Fruit fly (Drosophila melanogaster) whole organism, embryonic: Measurements from ENCODE around the gene CG11294.
A peak's percentile ranks its signal among the peaks of the same experiment; 100 is the strongest.

ENCODE experiments used
- Ada2b ChIP-seq: fragments of 200-800 bp; sonication (Bioruptor generic); IDR thresholded peaks from 2 replicates; pipeline ENCODE4 v1.3.6; 2022; ENCODE audit warnings: missing biosample characterization, missing genetic modification characterization
- Atf6 ChIP-seq: fragments of 200-800 bp; sonication (Bioruptor generic); IDR thresholded peaks from 2 replicates; pipeline ENCODE4 v1.3.6; 2022; ENCODE audit warnings: missing biosample characterization, missing genetic modification characterization
- CG11398 ChIP-seq: fragments of 200-800 bp; sonication (Bioruptor generic); optimal IDR thresholded peaks from 2 replicates; lab custom pipeline; 2016; ENCODE audit warnings: missing biosample characterization, missing genetic modification characterization
- CG17328 ChIP-seq: fragments of 200-800 bp; sonication (Bioruptor generic); IDR thresholded peaks from 2 replicates; pipeline ENCODE4 v1.3.6; 2022; ENCODE audit warnings: missing biosample characterization, missing genetic modification characterization
- CG31441 ChIP-seq: fragments of 200-800 bp; sonication (Bioruptor generic); IDR thresholded peaks from 2 replicates; pipeline ENCODE4 v1.3.6; 2022; ENCODE audit warnings: missing biosample characterization, missing genetic modification characterization
- CG3163 ChIP-seq: fragments of 200-800 bp; sonication (Bioruptor generic); optimal IDR thresholded peaks from 3 replicates; lab custom pipeline; 2016; ENCODE audit warnings: missing biosample characterization, missing genetic modification characterization
- CG32772 ChIP-seq: fragments of 200-800 bp; sonication (Bioruptor generic); IDR thresholded peaks from 2 replicates; pipeline ENCODE4 v1.3.6; 2022; ENCODE audit warnings: missing biosample characterization, missing genetic modification characterization
- CG4360 ChIP-seq: fragments of 200-800 bp; sonication (Bioruptor generic); IDR thresholded peaks from 2 replicates; pipeline ENCODE4 v1.3.6; 2022; ENCODE audit warnings: missing biosample characterization, missing genetic modification characterization
- CG6254 ChIP-seq: fragments of 200-800 bp; sonication (Bioruptor generic); optimal IDR thresholded peaks from 3 replicates; lab custom pipeline; 2017; ENCODE audit warnings: mild to moderate bottlenecking, missing biosample characterization, missing genetic modification reagents, missing genetic modification characterization
- CG7556 ChIP-seq: fragments of 200-800 bp; sonication (Bioruptor generic); optimal IDR thresholded peaks from 2 replicates; lab custom pipeline; 2017; ENCODE audit warnings: missing biosample characterization, mild to moderate bottlenecking, missing genetic modification characterization
- CG7987 ChIP-seq: fragments of 200-800 bp; sonication (Bioruptor generic); optimal IDR thresholded peaks from 2 replicates; lab custom pipeline; 2018; ENCODE audit warnings: missing biosample characterization, mild to moderate bottlenecking, missing genetic modification characterization, moderate library complexity
- CG8290 ChIP-seq, 3 experiments: fragments of 200-800 bp; sonication (Bioruptor generic); optimal IDR thresholded peaks; 2 replicates each; lab custom pipeline; 2016 to 2019; ENCODE audit warnings: missing biosample characterization in 3 of 3, missing genetic modification characterization in 3 of 3, mild to moderate bottlenecking in 2 of 3, moderate library complexity in 1 of 3
- CG8478 ChIP-seq: fragments of >200 bp; optimal IDR thresholded peaks from 2 replicates; lab custom pipeline; 2018
- D19B ChIP-seq: fragments of 200-800 bp; sonication (Bioruptor generic); optimal IDR thresholded peaks from 2 replicates; lab custom pipeline; 2017; ENCODE audit warnings: missing biosample characterization, mild to moderate bottlenecking, missing genetic modification characterization
- Doc3 ChIP-seq: fragments of 200-800 bp; sonication (Bioruptor generic); IDR thresholded peaks from 3 replicates; pipeline ENCODE4 v1.3.6; 2022; ENCODE audit warnings: missing biosample characterization, missing genetic modification characterization; ENCODE audit not compliant: partially characterized antibody
- Dref ChIP-seq: fragments of 200-800 bp; sonication (Bioruptor generic); IDR thresholded peaks from 2 replicates; pipeline ENCODE4 v1.3.6; 2022; ENCODE audit warnings: missing biosample characterization, missing genetic modification characterization
- Drgx ChIP-seq: fragments of 200-800 bp; sonication (Bioruptor generic); IDR thresholded peaks from 2 replicates; pipeline ENCODE4 v1.3.6; 2022; ENCODE audit warnings: missing biosample characterization, missing genetic modification characterization
- Fer1 ChIP-seq: fragments of 200-800 bp; sonication (Bioruptor generic); optimal IDR thresholded peaks from 2 replicates; lab custom pipeline; 2017; ENCODE audit warnings: missing biosample characterization, mild to moderate bottlenecking, missing genetic modification characterization
- Fer3 ChIP-seq: fragments of 200-800 bp; sonication (Bioruptor generic); optimal IDR thresholded peaks from 2 replicates; lab custom pipeline; 2018; ENCODE audit warnings: missing biosample characterization, mild to moderate bottlenecking, missing genetic modification characterization, moderate library complexity
- HmgZ ChIP-seq: fragments of 200-800 bp; sonication (Bioruptor generic); optimal IDR thresholded peaks from 2 replicates; lab custom pipeline; 2018; ENCODE audit warnings: missing biosample characterization, mild to moderate bottlenecking, missing genetic modification characterization
- Sox100B ChIP-seq: fragments of 200-800 bp; sonication (Bioruptor generic); optimal IDR thresholded peaks from 3 replicates; lab custom pipeline; 2018; ENCODE audit warnings: missing biosample characterization, mild to moderate bottlenecking, missing genetic modification characterization
- cg ChIP-seq: fragments of 200-800 bp; sonication (Bioruptor generic); optimal IDR thresholded peaks from 3 replicates; lab custom pipeline; 2019; ENCODE audit warnings: missing biosample characterization, mild to moderate bottlenecking, missing genetic modification characterization, moderate library complexity
- chinmo ChIP-seq: fragments of 200-800 bp; sonication (Bioruptor generic); IDR thresholded peaks from 4 replicates; pipeline ENCODE4 v1.3.6; 2022; ENCODE audit warnings: missing biosample characterization, missing genetic modification characterization; ENCODE audit not compliant: partially characterized antibody
- croc ChIP-seq: fragments of 200-800 bp; sonication (Bioruptor generic); conservative IDR thresholded peaks from 3 replicates; pipeline ENCODE4 v1.3.6; 2022; ENCODE audit warnings: missing biosample characterization, missing genetic modification characterization
- crol ChIP-seq: fragments of 200-800 bp; sonication (Bioruptor generic); IDR thresholded peaks from 2 replicates; pipeline ENCODE4 v1.3.6; 2022; ENCODE audit warnings: missing biosample characterization, missing genetic modification characterization
- crp ChIP-seq, 2 experiments: fragments of 200-800 bp; sonication (Bioruptor generic); optimal IDR thresholded peaks; 2 replicates in 1 of 2; 3 replicates in 1 of 2; lab custom pipeline; 2017; ENCODE audit warnings: missing biosample characterization in 2 of 2, missing genetic modification characterization in 2 of 2, mild to moderate bottlenecking in 1 of 2, moderate library complexity in 1 of 2
- cwo ChIP-seq: fragments of 200-800 bp; sonication (Bioruptor generic); optimal IDR thresholded peaks from 3 replicates; lab custom pipeline; 2017; ENCODE audit warnings: missing biosample characterization, missing genetic modification characterization, mild to moderate bottlenecking, moderate library complexity, missing genetic modification reagents
- da ChIP-seq: fragments of 200-800 bp; sonication (Bioruptor generic); optimal IDR thresholded peaks from 2 replicates; lab custom pipeline; 2016; ENCODE audit warnings: missing biosample characterization, missing genetic modification characterization
- eve ChIP-seq, 2 experiments: fragments of >200 bp; optimal IDR thresholded peaks; 2 replicates each; lab custom pipeline; 2017; ENCODE audit warnings: missing biosample characterization in 2 of 2, missing genetic modification characterization in 2 of 2
- fd102C ChIP-seq: fragments of 200-800 bp; sonication (Bioruptor generic); optimal IDR thresholded peaks from 2 replicates; lab custom pipeline; 2018; ENCODE audit warnings: missing biosample characterization, mild to moderate bottlenecking, missing genetic modification characterization, moderate library complexity
- ftz-f1 ChIP-seq: fragments of 200-800 bp; sonication (Bioruptor generic); optimal IDR thresholded peaks from 2 replicates; lab custom pipeline; 2016; ENCODE audit warnings: missing biosample characterization, missing genetic modification characterization
- gsb ChIP-seq: fragments of 200-800 bp; sonication (Bioruptor generic); IDR thresholded peaks from 2 replicates; pipeline ENCODE4 v1.3.6; 2022; ENCODE audit warnings: missing biosample characterization, missing genetic modification characterization
- hb ChIP-seq: fragments of 200-800 bp; sonication (Bioruptor generic); IDR thresholded peaks from 3 replicates; pipeline ENCODE4 v1.3.6; 2022; ENCODE audit warnings: missing biosample characterization, missing genetic modification characterization; ENCODE audit not compliant: partially characterized antibody
- lilli ChIP-seq: fragments of 200-800 bp; sonication (Bioruptor generic); optimal IDR thresholded peaks from 3 replicates; lab custom pipeline; 2016; ENCODE audit warnings: missing biosample characterization, missing genetic modification characterization
- nom ChIP-seq: fragments of 200-800 bp; sonication (Bioruptor generic); optimal IDR thresholded peaks from 2 replicates; lab custom pipeline; 2017; ENCODE audit warnings: missing biosample characterization, missing genetic modification characterization, mild to moderate bottlenecking, moderate library complexity, missing genetic modification reagents
- oc ChIP-seq: fragments of 200-800 bp; sonication (Bioruptor generic); optimal IDR thresholded peaks from 2 replicates; lab custom pipeline; 2018; ENCODE audit warnings: missing biosample characterization, mild to moderate bottlenecking, missing genetic modification characterization, moderate library complexity
- pan ChIP-seq, 4 experiments: fragments of >200 bp in 3 of 4; fragments of 200-800 bp in 1 of 4; sonication (Bioruptor generic) in 1 of 4; optimal IDR thresholded peaks in 3 of 4; IDR thresholded peaks in 1 of 4; 2 replicates each; pipeline versions ENCODE4 v1.3.6 to Lab custom; 2017 to 2022; ENCODE audit warnings: missing biosample characterization in 2 of 4, missing genetic modification characterization in 2 of 4, mixed read lengths in 1 of 4
- phol ChIP-seq: fragments of 200-800 bp; sonication (Bioruptor generic); optimal IDR thresholded peaks from 3 replicates; lab custom pipeline; 2018; ENCODE audit warnings: missing biosample characterization, mild to moderate bottlenecking, missing genetic modification characterization, moderate library complexity
- pros ChIP-seq: fragments of 200-800 bp; sonication (Bioruptor generic); optimal IDR thresholded peaks from 3 replicates; lab custom pipeline; 2019; ENCODE audit warnings: missing biosample characterization, mild to moderate bottlenecking, missing genetic modification characterization, moderate library complexity
- pzg ChIP-seq: fragments of 200-800 bp; sonication (Bioruptor generic); optimal IDR thresholded peaks from 3 replicates; lab custom pipeline; 2018; ENCODE audit warnings: missing biosample characterization, mild to moderate bottlenecking, missing genetic modification characterization, moderate library complexity
- ranshi ChIP-seq: fragments of 200-800 bp; sonication (Bioruptor generic); IDR thresholded peaks from 2 replicates; pipeline ENCODE4 v1.3.6; 2022; ENCODE audit warnings: missing biosample characterization, missing genetic modification characterization
- scrt ChIP-seq: fragments of 200-800 bp; sonication (Bioruptor generic); optimal IDR thresholded peaks from 2 replicates; lab custom pipeline; 2018; ENCODE audit warnings: missing biosample characterization, mild to moderate bottlenecking, missing genetic modification characterization, moderate library complexity
- sens ChIP-seq: fragments of 200-800 bp; sonication (Bioruptor generic); peaks from one replicate; lab custom pipeline; 2016; ENCODE audit warnings: missing biosample characterization, missing genetic modification characterization
- sna ChIP-seq: fragments of 200-800 bp; sonication (Bioruptor generic); IDR thresholded peaks from 2 replicates; pipeline ENCODE4 v1.3.6; 2022; ENCODE audit warnings: missing biosample characterization, missing genetic modification characterization; ENCODE audit not compliant: partially characterized antibody
- vvl ChIP-seq: fragments of 200-800 bp; sonication (Bioruptor generic); IDR thresholded peaks from 2 replicates; pipeline ENCODE4 v1.3.6; 2022; ENCODE audit warnings: missing biosample characterization, missing genetic modification characterization
- wek ChIP-seq: fragments of 200-800 bp; sonication (Bioruptor generic); optimal IDR thresholded peaks from 3 replicates; lab custom pipeline; 2018; ENCODE audit warnings: missing biosample characterization, mild to moderate bottlenecking, missing genetic modification characterization, moderate library complexity
- zen2 ChIP-seq: fragments of 200-800 bp; sonication (Bioruptor generic); IDR thresholded peaks from 3 replicates; pipeline ENCODE4 v1.3.6; 2022; ENCODE audit warnings: missing biosample characterization, missing genetic modification characterization; ENCODE audit not compliant: partially characterized antibody

CG11294 gene

dm6 chrX:8681822-8682632 lies 11.4 kb downstream of the CG11294 start (continued):
- peak; percentile 37 for TF ChIP-seq scrt (GFP tag; lab: Kevin White, UChicago)
- peak; percentile 33 for TF ChIP-seq CG7987 (GFP tag; lab: Kevin White, UChicago)
- 0 out of 2 replicates have a peak, but pooled peaks have one; percentile 20 for TF ChIP-seq Atf6 (GFP tag; lab: Robert Waterston, UW)
- peak; percentile 84 for TF ChIP-seq D19B
- peak; percentile 54; the same call in 1 of the 2 replicates for TF ChIP-seq vvl (GFP tag; lab: Robert Waterston, UW)
- TF ChIP-seq CG8478, result no peak
- TF ChIP-seq croc (GFP tag; lab: Robert Waterston, UW), result no peak
- TF ChIP-seq zen2, result no peak
- no peak for TF ChIP-seq CG8290 (GFP tag; optimal IDR thresholded peaks at IDR 0.05; lab: Kevin White, UChicago)
- TF ChIP-seq CG8290 (tag; optimal IDR thresholded peaks at IDR 0.05; lab: Kevin White, UChicago), result peak in 1 of 2 experiments; percentile 0
- peak; percentile 11; the same call in 1 of the 2 replicates for TF ChIP-seq Ada2b (GFP tag; lab: Robert Waterston, UW)
- no peak for TF ChIP-seq CG17328
- TF ChIP-seq Fer3 (tag; lab: Kevin White, UChicago), result no peak
- peak; percentile 82 for TF ChIP-seq cg (GFP tag; lab: Kevin White, UChicago)
- TF ChIP-seq fd102C (GFP tag; lab: Kevin White, UChicago), result no peak
- TF ChIP-seq CG7556 (GFP tag; lab: Kevin White, UChicago), result no peak
- peak; percentile 35 for TF ChIP-seq ftz-f1
- peak; percentile 30 for TF ChIP-seq oc
- TF ChIP-seq sna (GFP tag; lab: Robert Waterston, UW), result 0 out of 2 replicates have a peak, but pooled peaks have one; percentile 7
- peak; percentile 82 for TF ChIP-seq CG4360 (GFP tag; lab: Robert Waterston, UW)
- peak; percentile 46 for TF ChIP-seq pros (GFP tag; lab: Kevin White, UChicago)
- peak in 1 of 2 experiments; percentile 13 for TF ChIP-seq crp (GFP tag; optimal IDR thresholded peaks at IDR 0.05; lab: Kevin White, UChicago)
- peak; percentile 86 for TF ChIP-seq cwo
- no peak for TF ChIP-seq CG11398
- peak; percentile 50 for TF ChIP-seq sens (GFP tag; lab: Kevin White, UChicago)
- 0 out of 2 replicates have a peak, but pooled peaks have one; percentile 28 for TF ChIP-seq CG32772 (GFP tag; lab: Robert Waterston, UW)
- peak; percentile 60 for TF ChIP-seq CG3163 (GFP tag; lab: Kevin White, UChicago)
- 0 out of 4 replicates have a peak, but pooled peaks have one; percentile 54 for TF ChIP-seq chinmo
- TF ChIP-seq gsb, result no peak
- peak; percentile 85 for TF ChIP-seq crol (GFP tag; lab: Robert Waterston, UW)
- peak; percentile 91 for TF ChIP-seq CG6254
- 0 out of 2 replicates have a peak, but pooled peaks have one; percentile 24 for TF ChIP-seq Drgx (GFP tag; lab: Robert Waterston, UW)
- TF ChIP-seq Sox100B, result no peak
- peak; percentile 13 for TF ChIP-seq lilli (GFP tag; lab: Kevin White, UChicago)
- peak in 1 of 2 experiments; percentile 15 for TF ChIP-seq eve (GFP tag; optimal IDR thresholded peaks at IDR 0.05; lab: Kevin White, UChicago)
- TF ChIP-seq, all 482 proteins: peak for 33

- TF ChIP-seq phol (peak; percentile 95), Doc3 (GFP tag; lab: Robert Waterston, UW) (no peak), HmgZ (tag; lab: Kevin White, UChicago) (peak; percentile 97), hb (GFP tag; lab: Robert Waterston, UW) (no peak), Dref (peak; percentile 30; the same call in 1 of the 2 replicates), wek (peak; percentile 85), Fer1 (GFP tag; lab: Kevin White, UChicago) (peak; percentile 96), CG31441 (GFP tag; lab: Robert Waterston, UW) (peak; percentile 95), pan (optimal IDR thresholded peaks at IDR 0.05; lab: Kevin White, UChicago) (no peak), pan (GFP tag; optimal IDR thresholded peaks at IDR 0.05 in 1 of 2, IDR thresholded peaks at IDR 0.05 in 1 of 2) (peak in 1 of 2 experiments; percentile 94), ranshi (GFP tag; lab: Robert Waterston, UW) (peak; percentile 90), da (GFP tag; lab: Kevin White, UChicago) (peak; percentile 77), pzg (GFP tag; lab: Kevin White, UChicago) (peak; percentile 53), nom (GFP tag; lab: Kevin White, UChicago) (peak; percentile 94)
Observed at dm6 chrX:8681189-8681821, 12.1 kb downstream of the CG11294 start, which contains the start of gene CAH3. Gene CAH3, plus strand, starts transcription at chrX:8681252.
